Fruit fly (Drosophila melanogaster) whole organism, larva: ENCODE data around the gene Klp67A.

Experiments
- noc ChIP-seq: fragments of 200-800 bp; sonication (Bioruptor generic); optimal IDR thresholded peaks from 3 replicates; lab custom pipeline; 2019; ENCODE audit warnings: missing biosample characterization, mild to moderate bottlenecking, missing genetic modification characterization, moderate library complexity

Klp67A gene

DNA sequence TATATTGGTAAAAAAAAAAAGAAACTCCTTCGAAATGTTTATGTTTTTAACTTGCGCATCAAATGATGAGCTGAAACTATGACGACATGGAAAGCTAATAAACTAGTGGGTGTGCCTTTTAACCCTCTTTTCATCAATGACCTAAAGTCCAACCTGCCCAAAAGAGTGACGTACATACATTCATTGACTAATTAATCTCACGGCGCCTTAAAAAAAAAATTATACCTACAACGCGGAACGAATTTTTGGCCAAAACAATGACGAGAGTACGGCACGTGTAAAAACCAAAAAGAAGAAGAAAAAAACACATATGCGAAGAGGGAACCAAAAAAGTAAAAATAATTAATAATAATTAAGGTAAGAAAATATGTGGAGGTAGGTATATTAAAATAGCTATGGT, 28.3 kb downstream of the Klp67A start, which contains the start of gene PGRP-LC:
PGRP-LC (plus strand) TSS at position 301 of the 400 bp plus-strand sequence.
- no peak for TF ChIP-seq noc (tag; lab: Kevin White, UChicago)

DNA sequence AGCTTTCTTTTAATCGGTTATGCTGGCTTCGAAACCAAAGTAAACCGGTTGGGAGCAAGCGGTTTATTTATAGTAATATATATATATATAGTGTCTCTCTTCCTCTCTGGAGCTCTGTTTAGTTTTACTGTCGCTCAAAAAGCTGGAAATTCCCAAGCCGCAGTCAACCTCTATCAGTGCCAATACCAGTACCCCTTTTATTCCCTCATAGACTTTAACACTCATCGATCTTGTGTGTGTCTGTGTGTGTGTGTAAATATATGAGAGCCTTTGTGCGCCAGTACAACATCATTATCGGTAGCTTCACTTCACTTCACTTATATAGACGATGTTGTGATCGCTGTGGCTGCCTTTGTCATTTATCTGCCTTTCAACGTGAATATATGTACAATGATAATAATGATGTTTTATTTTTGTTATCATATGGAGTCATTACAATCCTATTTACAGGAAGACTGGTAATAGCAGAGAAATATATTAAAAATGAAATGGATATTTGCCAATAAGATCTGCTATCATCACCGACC, 28.8 kb downstream of the Klp67A start:
- no peak for TF ChIP-seq noc (tag; lab: Kevin White, UChicago)

- peak; percentile 24 for TF ChIP-seq noc (tag; lab: Kevin White, UChicago)
Observed at dm6 chr3L:9335711-9336110, 31.1 kb downstream of the Klp67A start.

- TF ChIP-seq noc (tag; lab: Kevin White, UChicago) = no peak
Observed at dm6 chr3L:9333745-9334382, 33.0 kb downstream of the Klp67A start, which contains the start of gene PGRP-LA. Gene PGRP-LA, plus strand, starts transcription at chr3L:9334332.
